Fruit fly (Drosophila melanogaster) whole organism, embryonic: ENCODE measurements around the gene CG10486.
A peak's percentile ranks its signal among the peaks of the same experiment; 100 is the strongest.

Experiments
- Bgb ChIP-seq: fragments of 200-800 bp; sonication (Bioruptor generic); IDR thresholded peaks from 2 replicates; pipeline ENCODE4 v1.3.6; 2022; ENCODE audit warnings: missing biosample characterization, missing genetic modification characterization; ENCODE audit not compliant: partially characterized antibody
- CG10654 ChIP-seq: fragments of 200-800 bp; sonication (Bioruptor generic); optimal IDR thresholded peaks from 2 replicates; lab custom pipeline; 2016; ENCODE audit warnings: missing biosample characterization, missing genetic modification characterization
- CG10979 ChIP-seq: fragments of 200-800 bp; sonication (Bioruptor generic); optimal IDR thresholded peaks from 2 replicates; lab custom pipeline; 2018; ENCODE audit warnings: missing biosample characterization, mild to moderate bottlenecking, missing genetic modification characterization, moderate library complexity
- CG1233 ChIP-seq: fragments of 200-800 bp; sonication (Bioruptor generic); optimal IDR thresholded peaks from 4 replicates; lab custom pipeline; 2018; ENCODE audit warnings: missing biosample characterization, mild to moderate bottlenecking, missing genetic modification characterization
- CG13624 ChIP-seq: fragments of 200-800 bp; sonication (Bioruptor generic); optimal IDR thresholded peaks from 2 replicates; lab custom pipeline; 2016; ENCODE audit warnings: missing biosample characterization, missing genetic modification characterization
- CG15696 ChIP-seq: fragments of 200-800 bp; sonication (Bioruptor generic); optimal IDR thresholded peaks from 2 replicates; lab custom pipeline; 2019; ENCODE audit warnings: missing biosample characterization, mild to moderate bottlenecking, missing genetic modification characterization, moderate library complexity
- CG17361 ChIP-seq: fragments of 200-800 bp; sonication (Bioruptor generic); IDR thresholded peaks from 3 replicates; pipeline ENCODE4 v1.3.6; 2022; ENCODE audit warnings: missing biosample characterization, missing genetic modification characterization
- CG2199 ChIP-seq: fragments of 200-800 bp; sonication (Bioruptor generic); IDR thresholded peaks from 3 replicates; pipeline ENCODE4 v1.3.6; 2022; ENCODE audit warnings: missing biosample characterization, missing genetic modification characterization
- CG4730 ChIP-seq: fragments of 200-800 bp; sonication (Bioruptor generic); IDR thresholded peaks from 2 replicates; pipeline ENCODE4 v1.3.6; 2022; ENCODE audit warnings: missing biosample characterization, missing genetic modification characterization
- CG5953 ChIP-seq: fragments of 200-800 bp; sonication (Bioruptor generic); IDR thresholded peaks from 2 replicates; pipeline ENCODE4 v1.3.6; 2022; ENCODE audit warnings: missing biosample characterization, missing genetic modification characterization
- CG6654 ChIP-seq: fragments of 200-800 bp; sonication (Bioruptor generic); optimal IDR thresholded peaks from 2 replicates; lab custom pipeline; 2017; ENCODE audit warnings: missing biosample characterization, mild to moderate bottlenecking, missing genetic modification characterization
- CG7372 ChIP-seq: fragments of 200-800 bp; sonication (Bioruptor generic); IDR thresholded peaks from 2 replicates; pipeline ENCODE4 v1.3.6; 2022; ENCODE audit warnings: missing biosample characterization, missing genetic modification characterization
- CG7745 ChIP-seq: fragments of 200-800 bp; sonication (Bioruptor generic); optimal IDR thresholded peaks from 2 replicates; lab custom pipeline; 2018; ENCODE audit warnings: missing biosample characterization, mild to moderate bottlenecking, missing genetic modification characterization, moderate library complexity
- CG8089 ChIP-seq: fragments of 200-800 bp; sonication (Bioruptor generic); optimal IDR thresholded peaks from 3 replicates; lab custom pipeline; 2016; ENCODE audit warnings: missing biosample characterization, missing genetic modification characterization
- CG8765 ChIP-seq: fragments of 200-800 bp; sonication (Bioruptor generic); IDR thresholded peaks from 2 replicates; pipeline ENCODE4 v1.3.6; 2022; ENCODE audit warnings: missing biosample characterization, missing genetic modification characterization
- CG9797 ChIP-seq: fragments of 200-800 bp; sonication (Bioruptor generic); optimal IDR thresholded peaks from 3 replicates; lab custom pipeline; 2018; ENCODE audit warnings: missing biosample characterization, mild to moderate bottlenecking, missing genetic modification characterization
- Chrac-16 ChIP-seq: fragments of 200-800 bp; sonication (Bioruptor generic); optimal IDR thresholded peaks from 3 replicates; lab custom pipeline; 2016; ENCODE audit warnings: missing biosample characterization, missing genetic modification characterization
- Dek ChIP-seq: fragments of 200-800 bp; sonication (Bioruptor generic); optimal IDR thresholded peaks from 3 replicates; lab custom pipeline; 2019; ENCODE audit warnings: missing biosample characterization, mild to moderate bottlenecking, missing genetic modification characterization, moderate library complexity
- Dp ChIP-seq: fragments of 200-800 bp; sonication (Bioruptor generic); optimal IDR thresholded peaks from 2 replicates; lab custom pipeline; 2018; ENCODE audit warnings: missing biosample characterization, mild to moderate bottlenecking, missing genetic modification characterization, moderate library complexity
- Eip74EF ChIP-seq, 2 experiments: fragments of 200-800 bp in 1 of 2; fragments of >200 bp in 1 of 2; sonication (Bioruptor generic) in 1 of 2; optimal IDR thresholded peaks; 2 replicates each; lab custom pipeline; 2017 to 2019; ENCODE audit warnings: missing biosample characterization in 2 of 2, missing genetic modification characterization in 2 of 2, mild to moderate bottlenecking in 1 of 2, moderate library complexity in 1 of 2
- HLH54F ChIP-seq: fragments of 200-800 bp; sonication (Bioruptor generic); optimal IDR thresholded peaks from 3 replicates; lab custom pipeline; 2016; ENCODE audit warnings: missing biosample characterization, missing genetic modification characterization
- Hr3 ChIP-seq: fragments of 200-800 bp; sonication (Bioruptor generic); optimal IDR thresholded peaks from 3 replicates; lab custom pipeline; 2016; ENCODE audit warnings: missing biosample characterization, missing genetic modification characterization
- MESR4 ChIP-seq: fragments of 200-800 bp; sonication (Bioruptor generic); optimal IDR thresholded peaks from 2 replicates; lab custom pipeline; 2018; ENCODE audit warnings: missing biosample characterization, mild to moderate bottlenecking, missing genetic modification characterization, moderate library complexity
- Med ChIP-seq: fragments of 200-800 bp; sonication (Bioruptor generic); peaks from one replicate; lab custom pipeline; 2016; ENCODE audit warnings: missing biosample characterization, missing genetic modification characterization, mild to moderate bottlenecking, inconsistent platforms, moderate library complexity
- Oaz ChIP-seq: fragments of 200-800 bp; sonication (Bioruptor generic); IDR thresholded peaks from 2 replicates; pipeline ENCODE4 v1.3.6; 2022; ENCODE audit warnings: missing biosample characterization, missing genetic modification characterization
- Ravus ChIP-seq: fragments of 200-800 bp; sonication (Bioruptor generic); IDR thresholded peaks from 2 replicates; pipeline ENCODE4 v1.3.6; 2022; ENCODE audit warnings: missing biosample characterization, missing genetic modification characterization
- Six4 ChIP-seq: fragments of 200-800 bp; sonication (Bioruptor generic); optimal IDR thresholded peaks from 2 replicates; lab custom pipeline; 2016; ENCODE audit warnings: missing biosample characterization, missing genetic modification characterization
- Stat92E ChIP-seq, 3 experiments: fragments of >200 bp in 2 of 3; fragments of 200-800 bp in 1 of 3; sonication (Bioruptor generic) in 1 of 3; optimal IDR thresholded peaks; 2 replicates each; lab custom pipeline; 2017 to 2019; ENCODE audit warnings: missing biosample characterization in 3 of 3, missing genetic modification characterization in 3 of 3, mild to moderate bottlenecking in 1 of 3, moderate library complexity in 1 of 3
- TFAM ChIP-seq: fragments of 200-800 bp; sonication (Bioruptor generic); optimal IDR thresholded peaks from 2 replicates; lab custom pipeline; 2017; ENCODE audit warnings: missing biosample characterization, missing genetic modification characterization, inconsistent platforms
- Taf1 ChIP-seq: fragments of 200-800 bp; sonication (Bioruptor generic); IDR thresholded peaks from 2 replicates; pipeline ENCODE4 v1.3.6; 2022; ENCODE audit warnings: missing biosample characterization, missing genetic modification characterization
- amos ChIP-seq: fragments of 200-800 bp; sonication (Bioruptor generic); IDR thresholded peaks from 2 replicates; pipeline ENCODE4 v1.3.6; 2022; ENCODE audit warnings: missing biosample characterization, missing genetic modification characterization; ENCODE audit not compliant: partially characterized antibody
- bcd ChIP-seq: fragments of 200-800 bp; sonication (Bioruptor generic); optimal IDR thresholded peaks from 2 replicates; lab custom pipeline; 2017; ENCODE audit warnings: missing biosample characterization, mild to moderate bottlenecking, missing genetic modification characterization
- bowl ChIP-seq: fragments of 200-800 bp; sonication (Bioruptor generic); IDR thresholded peaks from 2 replicates; pipeline ENCODE4 v1.3.6; 2022; ENCODE audit warnings: missing biosample characterization, missing genetic modification characterization
- cas ChIP-seq: fragments of 200-800 bp; sonication (Bioruptor generic); IDR thresholded peaks from 2 replicates; pipeline ENCODE4 v1.3.6; 2022; ENCODE audit warnings: missing biosample characterization, missing genetic modification characterization
- dan ChIP-seq: fragments of 200-800 bp; sonication (Bioruptor generic); IDR thresholded peaks from 2 replicates; pipeline ENCODE4 v1.3.6; 2022; ENCODE audit warnings: missing biosample characterization, missing genetic modification characterization
- disco-r ChIP-seq: fragments of 200-800 bp; sonication (Bioruptor generic); optimal IDR thresholded peaks from 2 replicates; lab custom pipeline; 2016; ENCODE audit warnings: missing biosample characterization, missing genetic modification characterization
- ems ChIP-seq: fragments of 200-800 bp; sonication (Bioruptor generic); optimal IDR thresholded peaks from 3 replicates; lab custom pipeline; 2016; ENCODE audit warnings: missing biosample characterization, missing genetic modification characterization
- eve ChIP-seq, 2 experiments: fragments of >200 bp; optimal IDR thresholded peaks; 2 replicates each; lab custom pipeline; 2017; ENCODE audit warnings: missing biosample characterization in 2 of 2, missing genetic modification characterization in 2 of 2
- gcm2 ChIP-seq: fragments of 200-800 bp; sonication (Bioruptor generic); optimal IDR thresholded peaks from 2 replicates; lab custom pipeline; 2016; ENCODE audit warnings: missing biosample characterization, missing genetic modification characterization
- ham ChIP-seq: fragments of 200-800 bp; sonication (Bioruptor generic); IDR thresholded peaks from 2 replicates; pipeline ENCODE4 v1.3.6; 2022; ENCODE audit warnings: missing biosample characterization, missing genetic modification characterization
- kni ChIP-seq: fragments of 200-800 bp; sonication (Bioruptor generic); optimal IDR thresholded peaks from 3 replicates; lab custom pipeline; 2017; ENCODE audit warnings: mild to moderate bottlenecking, missing biosample characterization, missing genetic modification reagents, missing genetic modification characterization
- mam ChIP-seq: fragments of 200-800 bp; sonication (Bioruptor generic); optimal IDR thresholded peaks from 3 replicates; lab custom pipeline; 2016; ENCODE audit warnings: missing biosample characterization, missing genetic modification characterization
- oc ChIP-seq: fragments of 200-800 bp; sonication (Bioruptor generic); optimal IDR thresholded peaks from 2 replicates; lab custom pipeline; 2018; ENCODE audit warnings: missing biosample characterization, mild to moderate bottlenecking, missing genetic modification characterization, moderate library complexity
- otp ChIP-seq: fragments of 200-800 bp; sonication (Bioruptor generic); IDR thresholded peaks from 3 replicates; pipeline ENCODE4, ENCODE4 v1.3.6; 2022; ENCODE audit warnings: missing biosample characterization, missing genetic modification characterization
- pb ChIP-seq: fragments of 200-800 bp; sonication (Bioruptor generic); optimal IDR thresholded peaks from 3 replicates; lab custom pipeline; 2016; ENCODE audit warnings: missing biosample characterization, missing genetic modification characterization
- prd ChIP-seq, 3 experiments: fragments of >200 bp in 2 of 3; fragments of 200-800 bp in 1 of 3; sonication (Bioruptor generic) in 1 of 3; optimal IDR thresholded peaks in 2 of 3; IDR thresholded peaks in 1 of 3; 2 replicates in 2 of 3; 3 replicates in 1 of 3; pipeline versions ENCODE4 v1.3.6 to Lab custom; 2017 to 2022; ENCODE audit warnings: missing biosample characterization in 1 of 3, missing genetic modification characterization in 1 of 3
- rib ChIP-seq: fragments of 200-800 bp; sonication (Bioruptor generic); IDR thresholded peaks from 2 replicates; pipeline ENCODE4 v1.3.6; 2022; ENCODE audit warnings: missing biosample characterization, missing genetic modification characterization
- run ChIP-seq: fragments of 200-800 bp; sonication (Bioruptor generic); optimal IDR thresholded peaks from 3 replicates; lab custom pipeline; 2018; ENCODE audit warnings: missing biosample characterization, mild to moderate bottlenecking, missing genetic modification characterization
- slbo ChIP-seq: fragments of 200-800 bp; sonication (Bioruptor generic); IDR thresholded peaks from 2 replicates; pipeline ENCODE4 v1.3.6; 2022; ENCODE audit warnings: missing biosample characterization, missing genetic modification characterization

CG10486 gene

dm6 chr3L:5869614-5870204 is 36.8 kb downstream of the CG10486 start (continued):
- no peak for TF ChIP-seq bowl
- peak in 1 of 3 experiments; percentile 67 for TF ChIP-seq Stat92E (GFP tag; optimal IDR thresholded peaks at IDR 0.05; lab: Kevin White, UChicago)
- peak; percentile 23 for TF ChIP-seq CG6654 (GFP tag; lab: Kevin White, UChicago)
- no peak for TF ChIP-seq Dp (GFP tag; lab: Kevin White, UChicago)
- TF ChIP-seq Taf1 (GFP tag; lab: Robert Waterston, UW) = no peak
- peak; percentile 54 for TF ChIP-seq bcd (GFP tag; lab: Kevin White, UChicago)
- TF ChIP-seq mam (GFP tag; lab: Kevin White, UChicago) = peak; percentile 84
- no peak for TF ChIP-seq CG7745 (tag; lab: Kevin White, UChicago)
- TF ChIP-seq Six4 (GFP tag; lab: Kevin White, UChicago) = peak; percentile 50
- TF ChIP-seq dan (GFP tag; lab: Robert Waterston, UW) = no peak
- TF ChIP-seq CG1233 (GFP tag; lab: Kevin White, UChicago) = peak; percentile 24
- TF ChIP-seq CG8089 (GFP tag; lab: Kevin White, UChicago) = no peak
- no peak for TF ChIP-seq gcm2 (GFP tag; lab: Kevin White, UChicago)
- TF ChIP-seq CG8765 = peak; percentile 53; the same call in 1 of the 2 replicates
- TF ChIP-seq eve (GFP tag; optimal IDR thresholded peaks at IDR 0.05; lab: Kevin White, UChicago) = no peak
- peak; percentile 64 for TF ChIP-seq CG10979
- peak; percentile 25 for TF ChIP-seq CG13624 (GFP tag; lab: Kevin White, UChicago)
- no peak for TF ChIP-seq ham
- TF ChIP-seq CG4730 (GFP tag; lab: Robert Waterston, UW) = peak; percentile 71
- peak; percentile 61 for TF ChIP-seq Chrac-16 (GFP tag; lab: Kevin White, UChicago)
- TF ChIP-seq TFAM (GFP tag; lab: Kevin White, UChicago) = peak; percentile 21
- peak; percentile 18 for TF ChIP-seq CG9797
- peak; percentile 24 for TF ChIP-seq Dek (tag; lab: Kevin White, UChicago)
- TF ChIP-seq pb (GFP tag; lab: Kevin White, UChicago) = peak; percentile 63
- TF ChIP-seq Oaz (GFP tag; lab: Robert Waterston, UW) = 0 out of 2 replicates have a peak, but pooled peaks have one; percentile 13
- TF ChIP-seq CG5953 (GFP tag; lab: Robert Waterston, UW) = peak; percentile 23; the same call in 1 of the 2 replicates
- no peak for TF ChIP-seq prd (optimal IDR thresholded peaks at IDR 0.05; lab: Kevin White, UChicago)
- peak; percentile 81 for TF ChIP-seq prd (GFP tag; IDR thresholded peaks at IDR 0.05; lab: Robert Waterston, UW)
- TF ChIP-seq HLH54F (GFP tag; lab: Kevin White, UChicago) = peak; percentile 34
- peak; percentile 91 for TF ChIP-seq CG15696 (tag; lab: Kevin White, UChicago)
- 0 out of 2 replicates have a peak, but pooled peaks have one; percentile 43 for TF ChIP-seq cas
- TF ChIP-seq ems (GFP tag; lab: Kevin White, UChicago) = peak; percentile 59
- TF ChIP-seq amos (GFP tag; lab: Robert Waterston, UW) = peak; percentile 40; the same call in 1 of the 2 replicates
- peak; percentile 95 for TF ChIP-seq CG2199 (GFP tag; lab: Robert Waterston, UW)
- TF ChIP-seq slbo (GFP tag; lab: Robert Waterston, UW) = peak; percentile 93
- TF ChIP-seq Ravus (GFP tag; lab: Robert Waterston, UW) = no peak
- peak; percentile 75 for TF ChIP-seq CG7372 (GFP tag; lab: Robert Waterston, UW)
- no peak for TF ChIP-seq run (tag; lab: Kevin White, UChicago)
- TF ChIP-seq rib (GFP tag; lab: Robert Waterston, UW) = no peak
- peak; percentile 9 for TF ChIP-seq kni (GFP tag; lab: Kevin White, UChicago)
- no peak for TF ChIP-seq disco-r (GFP tag; lab: Kevin White, UChicago)
- peak; percentile 76; the same call in 2 of the 3 replicates for TF ChIP-seq otp (GFP tag; lab: Robert Waterston, UW)
- peak; percentile 63; the same call in 1 of the 3 replicates for TF ChIP-seq CG17361 (GFP tag; lab: Robert Waterston, UW)
- TF ChIP-seq MESR4 (GFP tag; lab: Kevin White, UChicago) = no peak
- TF ChIP-seq Med (GFP tag; lab: Kevin White, UChicago) = no peak
- no peak for TF ChIP-seq oc
- TF ChIP-seq Bgb (GFP tag; lab: Robert Waterston, UW) = peak; percentile 64; the same call in 1 of the 2 replicates
- TF ChIP-seq Eip74EF (GFP tag; optimal IDR thresholded peaks at IDR 0.05; lab: Kevin White, UChicago) = peak in 1 of 2 experiments; percentile 34
- peak; percentile 84 for TF ChIP-seq CG10654 (GFP tag; lab: Kevin White, UChicago)
- TF ChIP-seq Hr3 (GFP tag; lab: Kevin White, UChicago) = peak; percentile 65
